Fruit fly (Drosophila melanogaster) whole organism, embryonic: Measurements from ENCODE around the gene CalpB.
A peak's percentile ranks its signal among the peaks of the same experiment; 100 is the strongest.

Experiments used
- Atf6 ChIP-seq: fragments of 200-800 bp; sonication (Bioruptor generic); IDR thresholded peaks from 2 replicates; pipeline ENCODE4 v1.3.6; 2022; ENCODE audit warnings: missing biosample characterization, missing genetic modification characterization
- Awh ChIP-seq: fragments of 200-800 bp; sonication (Bioruptor generic); IDR thresholded peaks from 2 replicates; pipeline ENCODE4, ENCODE4 v1.3.6; 2022; ENCODE audit warnings: missing biosample characterization, missing genetic modification characterization
- CG10267 ChIP-seq: fragments of 200-800 bp; sonication (Bioruptor generic); optimal IDR thresholded peaks from 2 replicates; lab custom pipeline; 2018; ENCODE audit warnings: missing biosample characterization, mild to moderate bottlenecking, missing genetic modification characterization, moderate library complexity
- CG11695 ChIP-seq: fragments of 200-800 bp; sonication (Bioruptor generic); IDR thresholded peaks from 3 replicates; pipeline ENCODE4 v1.3.6; 2022; ENCODE audit warnings: missing biosample characterization, missing genetic modification characterization
- CG12236 ChIP-seq: fragments of 200-800 bp; sonication (Bioruptor generic); optimal IDR thresholded peaks from 2 replicates; lab custom pipeline; 2016; ENCODE audit warnings: missing biosample characterization, missing genetic modification characterization
- CG12299 ChIP-seq: fragments of 200-800 bp; sonication (Bioruptor generic); optimal IDR thresholded peaks from 2 replicates; lab custom pipeline; 2018; ENCODE audit warnings: missing biosample characterization, mild to moderate bottlenecking, missing genetic modification characterization
- CG17912 ChIP-seq: fragments of 200-800 bp; sonication (Bioruptor generic); optimal IDR thresholded peaks from 2 replicates; lab custom pipeline; 2018; ENCODE audit warnings: missing biosample characterization, mild to moderate bottlenecking, missing genetic modification characterization
- CG18011 ChIP-seq: fragments of 200-800 bp; sonication (Bioruptor generic); optimal IDR thresholded peaks from 2 replicates; lab custom pipeline; 2017; ENCODE audit warnings: missing biosample characterization, missing genetic modification characterization, mild to moderate bottlenecking, moderate library complexity, missing genotype
- CG3995 ChIP-seq: fragments of 200-800 bp; sonication (Bioruptor generic); optimal IDR thresholded peaks from 3 replicates; lab custom pipeline; 2016; ENCODE audit warnings: missing biosample characterization, missing genetic modification characterization
- CG4282 ChIP-seq: fragments of 200-800 bp; sonication (Bioruptor generic); optimal IDR thresholded peaks from 2 replicates; lab custom pipeline; 2016; ENCODE audit warnings: missing biosample characterization, missing genetic modification characterization
- CG5180 ChIP-seq: fragments of 200-800 bp; sonication (Bioruptor generic); optimal IDR thresholded peaks from 3 replicates; lab custom pipeline; 2017; ENCODE audit warnings: missing biosample characterization, missing genetic modification characterization, mild to moderate bottlenecking, moderate library complexity, missing genetic modification reagents
- CG6791 ChIP-seq: fragments of 200-800 bp; sonication (Bioruptor generic); IDR thresholded peaks from 3 replicates; pipeline ENCODE4 v1.3.6; 2022; ENCODE audit warnings: missing biosample characterization, missing genetic modification characterization; ENCODE audit not compliant: partially characterized antibody
- CG9437 ChIP-seq: fragments of 200-800 bp; sonication (Bioruptor generic); optimal IDR thresholded peaks from 2 replicates; lab custom pipeline; 2018; ENCODE audit warnings: missing biosample characterization, mild to moderate bottlenecking, missing genetic modification characterization
- Fer3 ChIP-seq: fragments of 200-800 bp; sonication (Bioruptor generic); optimal IDR thresholded peaks from 2 replicates; lab custom pipeline; 2018; ENCODE audit warnings: missing biosample characterization, mild to moderate bottlenecking, missing genetic modification characterization, moderate library complexity
- H15 ChIP-seq: fragments of 200-800 bp; sonication (Bioruptor generic); IDR thresholded peaks from 3 replicates; pipeline ENCODE4 v1.3.6; 2022; ENCODE audit warnings: missing biosample characterization, missing genetic modification characterization
- HmgZ ChIP-seq: fragments of 200-800 bp; sonication (Bioruptor generic); optimal IDR thresholded peaks from 2 replicates; lab custom pipeline; 2018; ENCODE audit warnings: missing biosample characterization, mild to moderate bottlenecking, missing genetic modification characterization
- MBD-R2 ChIP-seq: fragments of 200-800 bp; sonication (Bioruptor generic); IDR thresholded peaks from 2 replicates; pipeline ENCODE4 v1.3.6; 2022; ENCODE audit warnings: missing biosample characterization, missing genetic modification characterization
- NC2α ChIP-seq: fragments of 200-800 bp; sonication (Bioruptor generic); optimal IDR thresholded peaks from 2 replicates; lab custom pipeline; 2016; ENCODE audit warnings: missing biosample characterization, missing genetic modification characterization
- Oaz ChIP-seq: fragments of 200-800 bp; sonication (Bioruptor generic); IDR thresholded peaks from 2 replicates; pipeline ENCODE4 v1.3.6; 2022; ENCODE audit warnings: missing biosample characterization, missing genetic modification characterization
- Pdp1 ChIP-seq, 2 experiments: fragments of 200-800 bp; sonication (Bioruptor generic); optimal IDR thresholded peaks; 3 replicates each; lab custom pipeline; 2016; ENCODE audit warnings: missing biosample characterization in 2 of 2, missing genetic modification characterization in 2 of 2, mild to moderate bottlenecking in 1 of 2, moderate library complexity in 1 of 2
- Poxn ChIP-seq: fragments of 200-800 bp; sonication (Bioruptor generic); IDR thresholded peaks from 2 replicates; pipeline ENCODE4 v1.3.6; 2022; ENCODE audit warnings: missing biosample characterization, missing genetic modification characterization
- Ptx1 ChIP-seq: fragments of 200-800 bp; sonication (Bioruptor generic); IDR thresholded peaks from 2 replicates; pipeline ENCODE4 v1.3.6; 2022; ENCODE audit warnings: missing biosample characterization, missing genetic modification characterization
- Rfx ChIP-seq: fragments of 200-800 bp; sonication (Bioruptor generic); IDR thresholded peaks from 2 replicates; pipeline ENCODE4 v1.3.6; 2022; ENCODE audit warnings: missing biosample characterization, missing genetic modification characterization
- Scr ChIP-seq: fragments of 200-800 bp; sonication (Bioruptor generic); IDR thresholded peaks from 2 replicates; pipeline ENCODE4 v1.3.6; 2022; ENCODE audit warnings: missing biosample characterization, missing genetic modification characterization; ENCODE audit not compliant: partially characterized antibody
- Sry-δ ChIP-seq: fragments of 200-800 bp; sonication (Bioruptor generic); optimal IDR thresholded peaks from 2 replicates; lab custom pipeline; 2016; ENCODE audit warnings: missing biosample characterization, missing genetic modification characterization
- Xbp1 ChIP-seq: fragments of 200-800 bp; sonication (Bioruptor generic); optimal IDR thresholded peaks from 3 replicates; lab custom pipeline; 2016; ENCODE audit warnings: missing biosample characterization, mild to moderate bottlenecking, missing genetic modification characterization
- az2 ChIP-seq: fragments of 200-800 bp; sonication (Bioruptor generic); optimal IDR thresholded peaks from 3 replicates; lab custom pipeline; 2016; ENCODE audit warnings: missing biosample characterization, missing genetic modification characterization
- bigmax ChIP-seq: fragments of 200-800 bp; sonication (Bioruptor generic); optimal IDR thresholded peaks from 2 replicates; lab custom pipeline; 2018; ENCODE audit warnings: missing biosample characterization, mild to moderate bottlenecking, missing genetic modification characterization
- caup ChIP-seq: fragments of 200-800 bp; sonication (Bioruptor generic); optimal IDR thresholded peaks from 3 replicates; lab custom pipeline; 2017; ENCODE audit warnings: missing biosample characterization, mild to moderate bottlenecking, missing genetic modification characterization, moderate library complexity; ENCODE audit not compliant: severe bottlenecking
- cg ChIP-seq: fragments of 200-800 bp; sonication (Bioruptor generic); optimal IDR thresholded peaks from 3 replicates; lab custom pipeline; 2019; ENCODE audit warnings: missing biosample characterization, mild to moderate bottlenecking, missing genetic modification characterization, moderate library complexity
- dmrt99B ChIP-seq: fragments of 200-800 bp; sonication (Bioruptor generic); optimal IDR thresholded peaks from 2 replicates; lab custom pipeline; 2018; ENCODE audit warnings: missing biosample characterization, mild to moderate bottlenecking, missing genetic modification characterization, moderate library complexity
- fd102C ChIP-seq: fragments of 200-800 bp; sonication (Bioruptor generic); optimal IDR thresholded peaks from 2 replicates; lab custom pipeline; 2018; ENCODE audit warnings: missing biosample characterization, mild to moderate bottlenecking, missing genetic modification characterization, moderate library complexity
- fd3F ChIP-seq: fragments of 200-800 bp; sonication (Bioruptor generic); optimal IDR thresholded peaks from 2 replicates; lab custom pipeline; 2018; ENCODE audit warnings: missing biosample characterization, mild to moderate bottlenecking, missing genetic modification characterization, moderate library complexity
- gce ChIP-seq: fragments of 200-800 bp; sonication (Bioruptor generic); IDR thresholded peaks from 3 replicates; pipeline ENCODE4 v1.3.6; 2022; ENCODE audit warnings: missing biosample characterization, missing genetic modification characterization
- gem ChIP-seq: fragments of 200-800 bp; sonication (Bioruptor generic); optimal IDR thresholded peaks from 2 replicates; lab custom pipeline; 2019; ENCODE audit warnings: missing biosample characterization, mild to moderate bottlenecking, missing genetic modification characterization, moderate library complexity
- gro ChIP-seq: fragments of 200-800 bp; sonication (Bioruptor generic); optimal IDR thresholded peaks from 2 replicates; lab custom pipeline; 2016; ENCODE audit warnings: missing biosample characterization, missing genetic modification characterization
- lilli ChIP-seq: fragments of 200-800 bp; sonication (Bioruptor generic); optimal IDR thresholded peaks from 3 replicates; lab custom pipeline; 2016; ENCODE audit warnings: missing biosample characterization, missing genetic modification characterization
- mld ChIP-seq: fragments of 200-800 bp; sonication (Bioruptor generic); IDR thresholded peaks from 3 replicates; pipeline ENCODE4 v1.3.6; 2022; ENCODE audit warnings: missing biosample characterization, missing genetic modification characterization; ENCODE audit not compliant: partially characterized antibody
- nerfin-1 ChIP-seq: fragments of 200-800 bp; sonication (Bioruptor generic); optimal IDR thresholded peaks from 3 replicates; lab custom pipeline; 2019; ENCODE audit warnings: missing biosample characterization, mild to moderate bottlenecking, missing genetic modification characterization, moderate library complexity
- phol ChIP-seq: fragments of 200-800 bp; sonication (Bioruptor generic); optimal IDR thresholded peaks from 3 replicates; lab custom pipeline; 2018; ENCODE audit warnings: missing biosample characterization, mild to moderate bottlenecking, missing genetic modification characterization, moderate library complexity
- rib ChIP-seq: fragments of 200-800 bp; sonication (Bioruptor generic); IDR thresholded peaks from 2 replicates; pipeline ENCODE4 v1.3.6; 2022; ENCODE audit warnings: missing biosample characterization, missing genetic modification characterization
- scrt ChIP-seq: fragments of 200-800 bp; sonication (Bioruptor generic); optimal IDR thresholded peaks from 2 replicates; lab custom pipeline; 2018; ENCODE audit warnings: missing biosample characterization, mild to moderate bottlenecking, missing genetic modification characterization, moderate library complexity
- sens ChIP-seq: fragments of 200-800 bp; sonication (Bioruptor generic); peaks from one replicate; lab custom pipeline; 2016; ENCODE audit warnings: missing biosample characterization, missing genetic modification characterization
- sens-2 ChIP-seq: fragments of 200-800 bp; sonication (Bioruptor generic); IDR thresholded peaks from 2 replicates; pipeline ENCODE4 v1.3.6; 2022; ENCODE audit warnings: missing biosample characterization, missing genetic modification characterization
- slbo ChIP-seq: fragments of 200-800 bp; sonication (Bioruptor generic); IDR thresholded peaks from 2 replicates; pipeline ENCODE4 v1.3.6; 2022; ENCODE audit warnings: missing biosample characterization, missing genetic modification characterization
- sob ChIP-seq: fragments of 200-800 bp; sonication (Bioruptor generic); IDR thresholded peaks from 2 replicates; pipeline ENCODE4 v1.3.6; 2022; ENCODE audit warnings: missing biosample characterization, missing genetic modification characterization
- tna ChIP-seq: fragments of 200-800 bp; sonication (Bioruptor generic); IDR thresholded peaks from 2 replicates; pipeline ENCODE4 v1.3.6; 2022; ENCODE audit warnings: missing biosample characterization, missing genetic modification characterization; ENCODE audit not compliant: partially characterized antibody
- trem ChIP-seq: fragments of 200-800 bp; optimal IDR thresholded peaks from 3 replicates; lab custom pipeline; 2019; ENCODE audit warnings: missing biosample characterization, mild to moderate bottlenecking, missing genetic modification characterization, moderate library complexity
- tx ChIP-seq: fragments of 200-800 bp; sonication (Bioruptor generic); optimal IDR thresholded peaks from 2 replicates; lab custom pipeline; 2016; ENCODE audit warnings: missing biosample characterization, missing genetic modification characterization
- zfh2 ChIP-seq: fragments of 200-800 bp; sonication (Bioruptor generic); optimal IDR thresholded peaks from 2 replicates; lab custom pipeline; 2016; ENCODE audit warnings: missing biosample characterization, missing genetic modification characterization

The CalpB gene

dm6 chr3L:9847420-9847977 is 41.1 kb upstream of the CalpB start (continued):
- TF ChIP-seq CG12236 (no peak), tna (no peak), CG17912 (GFP tag; lab: Kevin White, UChicago) (no peak), HmgZ (tag; lab: Kevin White, UChicago) (peak; percentile 37), caup (GFP tag; lab: Kevin White, UChicago) (peak; percentile 64), mld (no peak), H15 (GFP tag; lab: Robert Waterston, UW) (peak; percentile 37; the same call in 1 of the 3 replicates), Oaz (GFP tag; lab: Robert Waterston, UW) (no peak), dmrt99B (tag; lab: Kevin White, UChicago) (peak; percentile 61), trem (tag; lab: Kevin White, UChicago) (no peak), fd3F (peak; percentile 59), CG9437 (GFP tag; lab: Kevin White, UChicago) (peak; percentile 4), CG12299 (tag; lab: Kevin White, UChicago) (no peak), az2 (GFP tag; lab: Kevin White, UChicago) (peak; percentile 17), zfh2 (GFP tag; lab: Kevin White, UChicago) (peak; percentile 54), lilli (GFP tag; lab: Kevin White, UChicago) (peak; percentile 76), cg (GFP tag; lab: Kevin White, UChicago) (no peak), gro (peak; percentile 85), nerfin-1 (no peak), MBD-R2 (GFP tag; lab: Robert Waterston, UW) (peak; percentile 25; the same call in 1 of the 2 replicates), gce (0 out of 3 replicates have a peak, but pooled peaks have one; percentile 19), Awh (GFP tag; lab: Robert Waterston, UW) (0 out of 2 replicates have a peak, but pooled peaks have one; percentile 16), Xbp1 (GFP tag; lab: Kevin White, UChicago) (peak; percentile 47), Scr (GFP tag; lab: Robert Waterston, UW) (no peak), CG11695 (GFP tag; lab: Robert Waterston, UW) (0 out of 3 replicates have a peak, but pooled peaks have one; percentile 8), CG6791 (no peak), slbo (GFP tag; lab: Robert Waterston, UW) (peak; percentile 76), Rfx (GFP tag; lab: Robert Waterston, UW) (peak; percentile 84), sens (GFP tag; lab: Kevin White, UChicago) (peak; percentile 83), Fer3 (tag; lab: Kevin White, UChicago) (peak; percentile 73), Poxn (no peak), sens-2 (no peak), tx (peak; percentile 8), NC2α (GFP tag; lab: Kevin White, UChicago) (no peak), CG4282 (no peak), Atf6 (peak; percentile 58; the same call in 1 of the 2 replicates), CG18011 (GFP tag; lab: Kevin White, UChicago) (peak; percentile 21), gem (peak; percentile 65), CG3995 (peak; percentile 18), CG10267 (tag; lab: Kevin White, UChicago) (no peak), bigmax (no peak), Sry-δ (GFP tag; lab: Kevin White, UChicago) (peak; percentile 2), CG5180 (GFP tag; lab: Kevin White, UChicago) (peak; percentile 16), rib (GFP tag; lab: Robert Waterston, UW) (peak; percentile 81), sob (peak; percentile 61), scrt (GFP tag; lab: Kevin White, UChicago) (peak; percentile 23), fd102C (no peak), Ptx1 (GFP tag; lab: Robert Waterston, UW) (peak; percentile 38), phol (tag; lab: Kevin White, UChicago) (peak; percentile 27), Pdp1 (GFP tag; optimal IDR thresholded peaks at IDR 0.05; lab: Kevin White, UChicago) (peak; percentile 49 to 75)
